Worm (Caenorhabditis elegans): ENCODE data around the gene ints-13.

The ints-13 gene

DNA sequence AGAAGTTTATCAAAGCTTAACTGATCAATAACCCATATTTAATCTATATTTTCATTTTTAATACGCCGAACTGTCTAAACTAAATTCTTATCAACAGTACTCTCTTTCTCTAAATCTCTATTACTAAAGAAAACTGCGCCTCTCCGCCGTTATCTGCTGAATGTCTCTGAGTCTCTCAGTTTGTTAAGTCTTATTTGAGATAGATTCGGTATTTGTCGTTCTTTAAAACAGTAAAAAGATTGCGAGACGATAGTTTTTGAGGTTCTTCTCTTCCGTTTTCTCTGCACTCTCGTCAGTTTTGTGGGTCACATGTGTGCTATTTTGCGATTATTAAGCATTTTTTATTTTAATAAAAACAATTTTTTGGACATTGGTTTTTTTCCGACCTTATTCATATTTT lies 36.9 kb upstream of the ints-13 start, which contains the start of gene sma-10 (continued):
- TF ChIP-seq rbr-2 (tag; optimal IDR thresholded peaks at IDR 0.05): no peak

ce11 chrIV:273299-273698 lies 36.0 kb upstream of the ints-13 start, which contains the start of gene srh-282:
srh-282 (minus strand) TSS chrIV:273399.
- no peak for TF ChIP-seq zag-1 (tag; optimal IDR thresholded peaks at IDR 0.05)
- no peak for TF ChIP-seq ceh-28 (tag; optimal IDR thresholded peaks at IDR 0.05)
- TF ChIP-seq F44E2.7 (GFP tag; IDR thresholded peaks at IDR 0.05): no peak
- TF ChIP-seq F26F4.8 (GFP tag; conservative IDR thresholded peaks at IDR 0.05): no peak
- TF ChIP-seq nhr-237 (tag; optimal IDR thresholded peaks at IDR 0.05): no peak
- no peak for TF ChIP-seq tag-97 (GFP tag; IDR thresholded peaks at IDR 0.05)
- TF ChIP-seq daf-12 (tag; optimal IDR thresholded peaks at IDR 0.05): no peak

DNA sequence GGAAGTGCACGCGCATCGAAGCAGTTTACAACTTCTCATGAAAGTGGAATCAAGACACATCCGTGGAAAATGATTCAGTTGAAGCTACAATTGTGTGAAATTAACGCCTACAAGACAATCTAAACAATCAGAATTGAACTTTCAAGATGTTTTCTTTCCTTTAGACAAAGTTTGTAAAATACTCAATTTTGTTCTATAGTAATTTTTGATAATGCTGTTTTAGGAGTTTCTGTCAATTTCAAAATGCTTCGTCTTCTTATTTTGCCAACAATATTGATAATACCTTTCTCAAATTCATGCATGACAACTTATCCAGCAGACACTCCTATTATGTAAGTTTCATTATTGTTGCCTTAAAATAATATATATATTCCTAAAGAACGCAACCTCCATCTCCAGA lies 31.9 kb upstream of the ints-13 start, which contains the start of gene T21D12.11:
T21D12.11 (plus strand) TSS at position 301 of the 400 bp plus-strand sequence.
- TF ChIP-seq gei-8 (GFP tag; optimal IDR thresholded peaks at IDR 0.05) (no peak), nhr-237 (tag; optimal IDR thresholded peaks at IDR 0.05) (no peak), hlh-11 (tag; optimal IDR thresholded peaks at IDR 0.05) (no peak), pha-4 (GFP tag; IDR thresholded peaks at IDR 0.05) (no peak), pha-4 (tag; optimal IDR thresholded peaks at IDR 0.05) (no peak), ceh-62 (tag; optimal IDR thresholded peaks at IDR 0.05) (no peak), ZK546.5 (tag; optimal IDR thresholded peaks at IDR 0.05) (no peak), lin-39 (tag; optimal IDR thresholded peaks at IDR 0.05) (no peak), daf-19 (GFP tag; conservative IDR thresholded peaks at IDR 0.05) (no peak), nhr-76 (tag; optimal IDR thresholded peaks at IDR 0.05) (no peak), zfp-2 (tag; optimal IDR thresholded peaks at IDR 0.05) (no peak)

DNA sequence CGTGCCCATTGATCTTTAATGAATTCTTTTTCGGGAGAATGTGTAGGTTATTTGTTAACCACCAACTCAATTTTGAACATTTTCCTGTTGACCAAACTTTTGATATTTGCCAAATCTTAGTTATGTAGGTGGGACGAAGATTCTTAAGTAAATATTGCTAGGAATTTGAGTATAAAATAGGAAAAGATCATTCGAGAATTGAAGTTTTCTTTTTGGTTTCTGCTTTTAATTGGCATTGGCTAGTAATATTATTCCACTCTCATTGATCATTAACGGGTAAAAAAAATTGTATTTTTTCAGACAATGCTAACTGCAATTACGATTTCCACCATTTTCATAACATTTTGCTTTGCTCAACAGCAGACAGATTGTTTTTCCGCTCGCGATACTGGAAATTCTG lies 28.9 kb upstream of the ints-13 start, which contains the start of gene T21D12.12:
T21D12.12 (plus strand) TSS at position 301 of the 400 bp plus-strand sequence.
- no peak for TF ChIP-seq lin-13 (GFP tag; optimal IDR thresholded peaks at IDR 0.05)
- TF ChIP-seq dpl-1 (GFP tag; optimal IDR thresholded peaks at IDR 0.05): no peak
- TF ChIP-seq aly-2 (tag; optimal IDR thresholded peaks at IDR 0.05): no peak
- TF ChIP-seq lin-38 (GFP tag; IDR thresholded peaks at IDR 0.05): no peak
- no peak for TF ChIP-seq egl-43 (GFP tag; IDR thresholded peaks at IDR 0.05)
- no peak for TF ChIP-seq ceh-62 (tag; optimal IDR thresholded peaks at IDR 0.05)
- no peak for TF ChIP-seq pha-4 (GFP tag; IDR thresholded peaks at IDR 0.05)
- no peak for TF ChIP-seq pha-4 (tag; optimal IDR thresholded peaks at IDR 0.05)
- no peak for TF ChIP-seq R02D3.7 (tag; optimal IDR thresholded peaks at IDR 0.05)
- no peak for TF ChIP-seq F49E8.2 (tag; optimal IDR thresholded peaks at IDR 0.05; ENCODE audit: borderline replicate concordance)
- TF ChIP-seq T26A8.4 (GFP tag; IDR thresholded peaks at IDR 0.05): no peak
- TF ChIP-seq snpc-4 (tag; optimal IDR thresholded peaks at IDR 0.05): no peak
- no peak for TF ChIP-seq nhr-11 (tag; optimal IDR thresholded peaks at IDR 0.05)
- TF ChIP-seq unc-62 (GFP tag; optimal IDR thresholded peaks at IDR 0.05 in 1 of 2): no peak
- no peak for TF ChIP-seq unc-62 (tag; optimal IDR thresholded peaks at IDR 0.05)
- TF ChIP-seq zip-2 (tag; optimal IDR thresholded peaks at IDR 0.05): no peak
- no peak for TF ChIP-seq ZK337.2 (GFP tag; IDR thresholded peaks at IDR 0.05)
- TF ChIP-seq ceh-82 (tag; optimal IDR thresholded peaks at IDR 0.05): no peak
- no peak for TF ChIP-seq attf-4 (tag; optimal IDR thresholded peaks at IDR 0.05)
- TF ChIP-seq mdl-1 (tag; optimal IDR thresholded peaks at IDR 0.05): no peak

DNA sequence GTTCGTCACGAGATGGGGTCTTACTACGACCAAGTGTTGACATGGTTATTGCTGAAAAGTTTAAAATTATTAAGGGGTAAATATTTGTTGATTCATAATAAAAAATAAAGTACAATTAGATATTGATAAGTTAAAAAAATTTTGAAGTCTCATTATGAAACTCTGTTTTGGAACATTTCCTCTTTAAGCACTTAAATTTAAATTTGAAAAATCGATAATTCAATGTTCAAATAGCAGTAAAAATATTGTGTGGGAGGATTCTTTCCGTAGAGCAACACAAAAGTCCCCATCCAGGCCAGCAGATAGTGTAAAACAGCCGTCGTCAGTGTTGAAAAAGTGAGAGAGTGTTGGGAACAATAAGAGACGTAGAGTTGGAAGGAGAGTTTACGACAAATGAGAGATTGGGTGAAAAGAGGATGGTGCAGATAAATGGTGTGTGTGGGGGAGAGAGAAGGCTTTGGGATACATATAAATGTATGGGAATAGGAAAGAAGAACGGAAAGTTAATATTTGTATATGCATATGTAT lies 27.0 kb upstream of the ints-13 start, which contains the start of gene pat-6:
pat-6 (minus strand) TSS at position 51 of the 528 bp plus-strand sequence.
- TF ChIP-seq hlh-11 (tag; optimal IDR thresholded peaks at IDR 0.05) (peak; percentile 37), Y5F2A.4 (GFP tag; optimal IDR thresholded peaks at IDR 0.05) (no peak), aha-1 (tag) (peak; percentile 13), dve-1 (tag; optimal IDR thresholded peaks at IDR 0.05; ENCODE audit: insufficient read depth) (peak; percentile 49), daf-16 (GFP tag; optimal IDR thresholded peaks at IDR 0.05) (no peak), daf-16 (tag; optimal IDR thresholded peaks at IDR 0.05) (peak; percentile 14), dpl-1 (GFP tag; optimal IDR thresholded peaks at IDR 0.05) (peak; percentile 17), lsy-2 (tag; optimal IDR thresholded peaks at IDR 0.05) (no peak), mes-2 (tag; optimal IDR thresholded peaks at IDR 0.05; ENCODE audit: poor library complexity, severe bottlenecking) (peak; percentile 59), R02D3.7 (tag; optimal IDR thresholded peaks at IDR 0.05) (no peak), nhr-28 (tag; optimal IDR thresholded peaks at IDR 0.05) (peak; percentile 4), tag-97 (GFP tag; IDR thresholded peaks at IDR 0.05) (no peak)
